Worm (Caenorhabditis elegans) whole organism, L1 larva: ENCODE data around the gene W03D2.9.
A peak's percentile ranks its signal among the peaks of the same experiment; 100 is the strongest.

Experiments used
- C04F5.9 ChIP-seq: sonication (generic microtip); optimal IDR thresholded peaks from 2 replicates; lab custom pipeline; 2016; ENCODE audit warnings: missing genetic modification characterization, missing compliant biosample characterization
- C16A3.4 ChIP-seq: fragments of 150-350 bp; optimal IDR thresholded peaks from 2 replicates; lab custom pipeline; 2014; ENCODE audit warnings: missing biosample characterization, missing genetic modification characterization
- C34B4.2 ChIP-seq: sonication (generic microtip); optimal IDR thresholded peaks from 2 replicates; lab custom pipeline; 2017; ENCODE audit warnings: mild to moderate bottlenecking, missing genetic modification characterization, missing compliant biosample characterization
- alr-1 ChIP-seq: fragments of 200-800 bp; sonication (Bioruptor generic); optimal IDR thresholded peaks from 2 replicates; lab custom pipeline; 2018; ENCODE audit warnings: borderline replicate concordance, mild to moderate bottlenecking, missing genetic modification characterization, missing compliant biosample characterization
- blmp-1 ChIP-seq: fragments of 150-350 bp; optimal IDR thresholded peaks from 2 replicates; lab custom pipeline; 2014; ENCODE audit warnings: missing biosample characterization, missing genetic modification characterization
- ceh-63 ChIP-seq: fragments of 200-800 bp; sonication (Bioruptor generic); optimal IDR thresholded peaks from 2 replicates; lab custom pipeline; 2018; ENCODE audit warnings: mild to moderate bottlenecking, missing genetic modification characterization, missing compliant biosample characterization
- ces-1 ChIP-seq: fragments of 150-350 bp; optimal IDR thresholded peaks from 2 replicates; lab custom pipeline; 2014; ENCODE audit warnings: missing biosample characterization, missing genetic modification reagents, missing genetic modification characterization
- efl-3 ChIP-seq: fragments of 200-800 bp; sonication (Bioruptor generic); optimal IDR thresholded peaks from 2 replicates; lab custom pipeline; 2018; ENCODE audit warnings: mild to moderate bottlenecking, missing genetic modification characterization, missing compliant biosample characterization
- egl-13 ChIP-seq: sonication (generic microtip); optimal IDR thresholded peaks from 2 replicates; lab custom pipeline; 2016; ENCODE audit warnings: missing genotype, missing genetic modification reagents, missing genetic modification characterization, missing compliant biosample characterization
- egl-27 ChIP-seq, 2 experiments: fragments of 150-350 bp in 1 of 2; sonication (generic microtip); optimal IDR thresholded peaks; 3 replicates each; lab custom pipeline; 2017 to 2018; ENCODE audit warnings: missing biosample characterization in 2 of 2, missing genetic modification characterization in 2 of 2, missing genetic modification reagents in 2 of 2
- elt-2 ChIP-seq: sonication (generic microtip); optimal IDR thresholded peaks from 2 replicates; lab custom pipeline; 2016; ENCODE audit warnings: missing genetic modification characterization, mild to moderate bottlenecking, inconsistent platforms, missing compliant biosample characterization, missing genetic modification reagents
- elt-3 ChIP-seq, 6 experiments: fragments of 150-350 bp in 1 of 6; sonication (generic microtip); optimal IDR thresholded peaks; 2 replicates each; lab custom pipeline; 2017 to 2018; ENCODE audit warnings: missing biosample characterization in 6 of 6, missing genetic modification characterization in 6 of 6, inconsistent platforms in 1 of 6
- ets-5 ChIP-seq: fragments of 200-800 bp; sonication (Bioruptor generic); IDR thresholded peaks from 2 replicates; pipeline ENCODE4 v1.3.6; 2022; ENCODE audit warnings: missing genetic modification characterization, missing compliant biosample characterization
- hlh-17 ChIP-seq: fragments of 200-800 bp; sonication (Bioruptor generic); optimal IDR thresholded peaks from 2 replicates; lab custom pipeline; 2018; ENCODE audit warnings: missing genetic modification characterization, mild to moderate bottlenecking, missing compliant biosample characterization, moderate library complexity, borderline replicate concordance
- irx-1 ChIP-seq: sonication (generic microtip); optimal IDR thresholded peaks from 2 replicates; lab custom pipeline; 2016; ENCODE audit warnings: missing genetic modification characterization, missing compliant biosample characterization
- isw-1 ChIP-seq: fragments of 200-800 bp; sonication (Bioruptor generic); IDR thresholded peaks from 2 replicates; pipeline ENCODE4 v1.3.6; 2022; ENCODE audit warnings: missing genetic modification characterization, missing compliant biosample characterization
- jun-1 ChIP-seq: fragments of 150-350 bp; optimal IDR thresholded peaks from 2 replicates; lab custom pipeline; 2014; ENCODE audit warnings: missing biosample characterization, missing genetic modification reagents, missing genetic modification characterization
- mef-2 ChIP-seq: fragments of 150-350 bp; optimal IDR thresholded peaks from 2 replicates; lab custom pipeline; 2014; ENCODE audit warnings: missing biosample characterization, missing genetic modification characterization
- nhr-11 ChIP-seq: fragments of 150-350 bp; optimal IDR thresholded peaks from 2 replicates; lab custom pipeline; 2014; ENCODE audit warnings: missing biosample characterization, missing genetic modification characterization
- nhr-12 ChIP-seq: sonication (generic microtip); optimal IDR thresholded peaks from 2 replicates; lab custom pipeline; 2017; ENCODE audit warnings: missing biosample characterization, missing genetic modification characterization
- nhr-20 ChIP-seq: sonication (generic microtip); optimal IDR thresholded peaks from 2 replicates; lab custom pipeline; 2016; ENCODE audit warnings: mild to moderate bottlenecking, missing genetic modification characterization, missing compliant biosample characterization
- nhr-237 ChIP-seq: fragments of 150-350 bp; optimal IDR thresholded peaks from 2 replicates; lab custom pipeline; 2014; ENCODE audit warnings: missing biosample characterization, missing genetic modification characterization
- nhr-71 ChIP-seq: sonication (generic microtip); optimal IDR thresholded peaks from 2 replicates; lab custom pipeline; 2016; ENCODE audit warnings: mild to moderate bottlenecking, missing genetic modification characterization, moderate library complexity, missing compliant biosample characterization
- nhr-77 ChIP-seq: fragments of 150-350 bp; optimal IDR thresholded peaks from 2 replicates; lab custom pipeline; 2014; ENCODE audit warnings: missing biosample characterization, missing genetic modification characterization
- nhr-85 ChIP-seq: sonication (generic microtip); peaks from one replicate; lab custom pipeline; 2016; ENCODE audit warnings: missing genetic modification characterization, inconsistent platforms, missing compliant biosample characterization
- nhr-90 ChIP-seq: sonication (generic microtip); optimal IDR thresholded peaks from 2 replicates; lab custom pipeline; 2016; ENCODE audit warnings: mild to moderate bottlenecking, missing genetic modification characterization, missing compliant biosample characterization; ENCODE audit not compliant: poor library complexity
- pag-3 ChIP-seq: sonication (generic microtip); optimal IDR thresholded peaks from 2 replicates; lab custom pipeline; 2017; ENCODE audit warnings: missing genetic modification characterization, mild to moderate bottlenecking, missing compliant biosample characterization, antibody characterized with exemption, borderline replicate concordance; ENCODE audit not compliant: insufficient read depth
- pqm-1 ChIP-seq: sonication (generic microtip); optimal IDR thresholded peaks from 3 replicates; lab custom pipeline; 2017; ENCODE audit warnings: missing biosample characterization, missing genetic modification characterization
- skn-1 ChIP-seq: fragments of 150-350 bp; optimal IDR thresholded peaks from 2 replicates; lab custom pipeline; 2014; ENCODE audit warnings: missing biosample characterization, missing genetic modification characterization
- sox-4 ChIP-seq: sonication (generic microtip); optimal IDR thresholded peaks from 2 replicates; lab custom pipeline; 2016; ENCODE audit warnings: missing genetic modification characterization, missing compliant biosample characterization
- sptf-1 ChIP-seq: fragments of 150-350 bp; optimal IDR thresholded peaks from 2 replicates; lab custom pipeline; 2014; ENCODE audit warnings: missing biosample characterization, missing genetic modification characterization
- sup-37 ChIP-seq: fragments of 200-800 bp; sonication (Bioruptor generic); optimal IDR thresholded peaks from 2 replicates; lab custom pipeline; 2018; ENCODE audit warnings: mild to moderate bottlenecking, missing genetic modification characterization, missing compliant biosample characterization
- tbx-2 ChIP-seq: sonication (generic microtip); optimal IDR thresholded peaks from 2 replicates; lab custom pipeline; 2016; ENCODE audit warnings: missing genetic modification characterization, missing compliant biosample characterization
- unc-30 ChIP-seq: sonication (generic microtip); optimal IDR thresholded peaks from 2 replicates; lab custom pipeline; 2017; ENCODE audit warnings: missing biosample characterization, missing genetic modification characterization
- unc-98 ChIP-seq: fragments of 200-800 bp; sonication (Bioruptor generic); IDR thresholded peaks from 2 replicates; pipeline ENCODE4 v1.3.6; 2022; ENCODE audit warnings: missing genetic modification characterization, missing compliant biosample characterization
- vab-15 ChIP-seq: sonication (generic microtip); optimal IDR thresholded peaks from 2 replicates; lab custom pipeline; 2017; ENCODE audit warnings: missing genotype, mild to moderate bottlenecking, missing genetic modification characterization, missing compliant biosample characterization
- zag-1 ChIP-seq: fragments of 150-350 bp; optimal IDR thresholded peaks from 2 replicates; lab custom pipeline; 2014; ENCODE audit warnings: missing biosample characterization, missing genetic modification characterization
- ztf-4 ChIP-seq: fragments of 150-350 bp; optimal IDR thresholded peaks from 2 replicates; lab custom pipeline; 2014; ENCODE audit warnings: missing biosample characterization, missing genetic modification characterization

Gene W03D2.9

DNA sequence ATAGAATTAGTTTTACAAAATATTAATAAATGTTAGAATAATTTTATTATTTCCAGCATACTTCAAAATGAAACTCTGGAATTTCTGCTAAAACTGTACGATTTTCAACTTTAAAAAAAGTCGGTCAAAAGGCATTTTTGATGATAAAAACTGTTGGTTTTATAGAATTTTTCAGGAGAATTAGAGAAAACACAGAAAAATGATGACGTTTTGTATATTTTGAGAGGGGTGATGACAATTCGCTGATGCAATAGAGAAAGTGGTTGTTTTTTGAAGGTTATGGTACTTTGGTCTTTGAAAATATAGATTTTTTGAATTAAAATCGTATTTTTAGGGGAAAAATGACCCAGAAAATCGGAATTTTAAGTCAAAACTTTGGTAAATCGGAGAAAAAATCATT lies 10.5 kb upstream of the W03D2.9 start (continued):
- TF ChIP-seq ztf-4 (tag; lab: Kevin White, UChicago) (no peak), isw-1 (no peak), irx-1 (tag; lab: Kevin White, UChicago) (no peak), pqm-1 (no peak), mef-2 (tag; lab: Kevin White, UChicago) (no peak), egl-13 (no peak), C16A3.4 (tag; lab: Kevin White, UChicago) (no peak), nhr-85 (peak; percentile 83), jun-1 (no peak), nhr-12 (tag; lab: Kevin White, UChicago) (no peak), C34B4.2 (no peak)
- TF ChIP-seq, all 84 proteins: peak for 8

DNA sequence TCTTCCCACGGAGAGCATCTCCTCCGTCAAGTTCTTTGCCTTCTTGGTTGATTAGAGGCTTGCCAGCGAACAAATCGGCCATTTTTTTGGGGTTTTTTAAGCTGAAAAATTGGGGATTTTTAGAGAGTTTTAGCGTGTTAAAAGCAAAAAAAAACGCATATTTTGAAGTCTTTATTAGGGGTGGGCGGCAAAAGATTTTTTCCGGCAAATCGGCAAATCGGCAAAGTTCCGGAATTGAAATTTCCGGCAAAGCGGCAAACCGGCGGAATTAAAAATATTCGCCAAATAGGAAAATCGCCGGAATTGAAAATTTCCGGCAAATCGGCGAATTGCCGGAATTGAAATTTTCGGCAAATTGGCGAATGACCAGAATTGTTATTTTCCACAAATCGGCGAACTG lies 9.6 kb upstream of the W03D2.9 start, which contains the start of gene C35B1.5:
Gene C35B1.5, minus strand, starts transcription at position 101 of the 400 bp plus-strand sequence.
- TF ChIP-seq efl-3 (no peak), nhr-85 (no peak), elt-2 (no peak), ces-1 (GFP tag; lab: Kevin White, UChicago) (no peak), isw-1 (no peak), nhr-90 (tag; lab: Kevin White, UChicago) (no peak), ceh-63 (no peak), unc-98 (GFP tag; lab: Robert Waterston, UW) (no peak), tbx-2 (tag; lab: Kevin White, UChicago) (no peak), ztf-4 (tag; lab: Kevin White, UChicago) (no peak), blmp-1 (tag; lab: Kevin White, UChicago) (no peak), pag-3 (tag; lab: Kevin White, UChicago) (no peak), nhr-12 (tag; lab: Kevin White, UChicago) (no peak), hlh-17 (GFP tag; lab: Kevin White, UChicago) (no peak), ets-5 (no peak), C34B4.2 (no peak)

DNA sequence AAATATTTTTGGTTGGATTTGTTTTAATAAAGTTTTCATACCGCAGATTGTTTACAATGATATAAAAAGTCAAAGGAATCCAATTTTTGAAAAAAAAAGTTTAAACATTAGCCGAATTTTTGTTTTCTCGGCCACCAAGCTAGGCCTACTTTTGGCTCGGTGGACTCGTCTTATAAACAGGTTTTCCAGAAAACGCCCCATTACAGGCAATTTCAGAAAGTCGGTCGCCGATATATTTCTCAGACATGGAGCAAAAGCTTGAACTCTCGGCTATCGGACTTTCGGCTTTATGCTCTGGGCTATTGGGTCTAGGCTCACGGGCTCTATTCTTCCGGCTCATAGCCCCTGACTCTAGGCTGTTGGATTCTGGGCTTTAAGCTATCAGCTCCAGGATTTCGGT lies 8.6 kb upstream of the W03D2.9 start:
- TF ChIP-seq ztf-4 (tag; lab: Kevin White, UChicago) (no peak), vab-15 (no peak), skn-1 (tag; lab: Kevin White, UChicago) (no peak)

DNA sequence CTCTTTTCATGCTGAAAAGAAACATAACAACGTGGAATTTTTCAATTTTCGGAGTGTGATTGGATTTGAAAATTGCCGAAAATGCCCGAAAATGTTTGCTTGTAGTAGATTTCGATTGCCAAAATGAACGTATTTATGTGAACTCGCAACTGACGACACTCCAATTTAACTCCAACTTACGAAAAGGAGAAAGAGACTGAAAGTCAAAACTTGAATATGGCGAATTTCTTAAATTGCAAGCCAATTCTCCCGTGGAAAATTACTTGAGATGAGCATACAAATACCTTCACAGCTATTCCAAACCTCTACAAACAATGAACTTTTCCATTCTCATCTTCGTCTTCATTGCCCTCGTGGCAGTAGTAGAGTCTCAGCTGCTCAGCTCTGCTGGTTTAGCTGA lies 8.1 kb upstream of the W03D2.9 start:
- TF ChIP-seq zag-1 (no peak), nhr-11 (tag; lab: Kevin White, UChicago) (no peak), nhr-71 (tag; lab: Kevin White, UChicago) (no peak), nhr-20 (tag; lab: Kevin White, UChicago) (no peak)

DNA sequence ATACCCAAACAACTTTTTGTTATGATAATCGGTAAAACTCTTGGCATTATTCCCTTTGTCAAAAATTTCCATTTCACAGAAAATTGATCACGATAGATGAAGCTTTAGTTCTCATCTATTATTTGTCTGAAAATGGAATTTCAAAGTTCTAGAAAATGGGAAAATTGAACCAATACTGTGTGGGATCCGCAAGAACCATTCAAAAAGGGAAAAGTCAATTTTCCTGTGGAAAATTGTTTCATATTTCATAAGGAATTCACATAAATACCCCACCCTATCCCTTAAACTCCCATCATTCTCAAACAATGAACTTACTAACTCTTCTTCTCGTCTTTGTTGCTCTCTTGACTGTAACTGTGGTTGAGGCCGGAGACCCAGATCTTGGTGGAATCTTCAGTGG lies 6.3 kb upstream of the W03D2.9 start, which contains the start of the genes C35B1.9 and C35B1.3:
Gene C35B1.9, minus strand, starts transcription at position 101 of the 400 bp plus-strand sequence.
Gene C35B1.3, plus strand, starts transcription at position 306 of the 400 bp plus-strand sequence.
- TF ChIP-seq alr-1 (tag; lab: Kevin White, UChicago) (no peak), sox-4 (tag; lab: Kevin White, UChicago) (no peak), nhr-90 (tag; lab: Kevin White, UChicago) (no peak)

DNA sequence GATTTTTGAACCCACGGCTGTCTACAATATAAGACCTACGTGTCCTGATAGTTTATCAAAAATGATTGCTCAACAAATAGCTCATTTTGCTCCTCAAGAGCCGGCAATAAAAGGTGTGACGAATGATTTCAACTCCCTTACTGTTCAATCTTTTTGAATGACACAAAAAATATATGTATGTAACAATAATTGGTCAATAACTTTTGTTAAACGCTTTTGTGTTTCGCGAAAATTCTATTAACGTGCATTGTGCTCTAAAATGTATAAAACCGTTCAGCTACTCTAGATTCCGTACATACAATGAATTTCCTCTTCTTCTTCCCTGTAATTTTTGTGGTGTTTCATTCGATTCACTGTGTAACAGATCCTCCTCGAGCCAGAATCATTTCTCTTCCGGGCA lies 5.0 kb upstream of the W03D2.9 start, which contains the start of gene C35B1.4:
Gene C35B1.4, plus strand, starts transcription at position 301 of the 400 bp plus-strand sequence.
- no peak for TF ChIP-seq nhr-77 (tag; lab: Kevin White, UChicago)
- no peak for TF ChIP-seq blmp-1 (tag; lab: Kevin White, UChicago)
- TF ChIP-seq C04F5.9 (tag; lab: Kevin White, UChicago), result no peak
- TF ChIP-seq egl-27 (tag; optimal IDR thresholded peaks at IDR 0.05; lab: Kevin White, UChicago), result no peak
- TF ChIP-seq nhr-237 (tag; lab: Kevin White, UChicago), result no peak
- TF ChIP-seq sptf-1 (tag; lab: Kevin White, UChicago), result no peak
- no peak for TF ChIP-seq unc-30
- TF ChIP-seq C16A3.4 (tag; lab: Kevin White, UChicago), result no peak
- no peak for TF ChIP-seq ces-1 (GFP tag; lab: Kevin White, UChicago)
- TF ChIP-seq elt-3 (tag; optimal IDR thresholded peaks at IDR 0.05; lab: Kevin White, UChicago), result no peak
- no peak for TF ChIP-seq elt-2
- no peak for TF ChIP-seq sup-37 (GFP tag; lab: Kevin White, UChicago)
